Worm (Caenorhabditis elegans): Measurements from ENCODE around the gene sra-7.
A peak's percentile ranks its signal among the peaks of the same experiment; 100 is the strongest.

Gene sra-7

DNA sequence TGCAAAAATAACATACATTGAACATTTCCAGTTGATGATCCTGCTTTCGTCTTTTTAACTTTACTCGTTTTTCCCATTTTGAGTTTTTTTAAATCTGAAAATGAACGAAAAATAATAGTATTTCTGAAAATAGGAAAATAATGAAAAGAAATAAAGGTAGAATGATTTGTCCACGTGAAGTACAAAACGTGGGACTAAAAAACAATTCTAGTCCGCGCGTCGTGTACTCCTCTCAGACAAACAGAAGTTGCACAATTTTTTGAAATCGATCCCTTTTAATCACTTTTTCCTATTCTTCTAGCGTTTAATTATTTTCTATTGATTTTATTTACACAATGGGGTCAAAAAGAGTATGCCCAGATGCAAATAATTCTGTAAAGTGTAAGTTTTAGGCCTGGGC, 46.6 kb downstream of the sra-7 start, which contains the start of the genes E02H1.1 and tag-124 (continued):
- TF ChIP-seq ceh-30 (tag; optimal IDR thresholded peaks at IDR 0.05), result no peak
- TF ChIP-seq ceh-34 (tag; optimal IDR thresholded peaks at IDR 0.05), result peak; percentile 18
- peak; percentile 58 for TF ChIP-seq rnt-1 (tag; optimal IDR thresholded peaks at IDR 0.05)
- peak; percentile 27 for TF ChIP-seq fax-1 (tag; optimal IDR thresholded peaks at IDR 0.05)
- TF ChIP-seq Y22D7AL.16 (tag; optimal IDR thresholded peaks at IDR 0.05), result no peak
- peak; percentile 78 for TF ChIP-seq zip-5 (tag; optimal IDR thresholded peaks at IDR 0.05)

DNA sequence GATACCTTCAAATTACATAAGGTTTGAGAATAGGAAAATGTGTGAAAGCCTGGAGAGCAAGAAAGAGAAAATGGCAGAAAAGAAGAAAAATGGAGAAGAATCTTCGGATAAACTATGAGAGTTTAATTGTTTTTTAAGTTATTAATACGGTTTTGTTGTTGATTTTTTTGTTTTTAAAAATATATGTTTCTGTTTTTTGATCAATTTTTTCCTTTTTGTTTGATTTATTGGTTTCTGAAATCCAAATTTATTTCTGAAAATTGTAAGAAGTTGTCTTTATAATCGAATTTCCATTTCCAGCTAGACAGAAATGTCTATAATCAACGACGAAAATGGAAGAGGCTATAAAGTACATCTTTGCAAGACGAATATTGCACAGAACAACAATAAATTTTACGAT, 48.3 kb downstream of the sra-7 start, which contains the start of gene parp-2:
Gene parp-2 (plus strand): TSS at position 301 of the 400 bp plus-strand sequence.
- no peak for TF ChIP-seq tbx-2 (tag; optimal IDR thresholded peaks at IDR 0.05)
- TF ChIP-seq gmeb-2 (tag; optimal IDR thresholded peaks at IDR 0.05), result no peak
- TF ChIP-seq lin-11 (tag; optimal IDR thresholded peaks at IDR 0.05), result no peak
- TF ChIP-seq T23F11.4 (GFP tag; optimal IDR thresholded peaks at IDR 0.05), result no peak
- no peak for TF ChIP-seq F13H6.1 (tag; optimal IDR thresholded peaks at IDR 0.05)
- TF ChIP-seq zip-5 (tag; optimal IDR thresholded peaks at IDR 0.05), result no peak
- TF ChIP-seq sox-4 (tag; optimal IDR thresholded peaks at IDR 0.05), result no peak
- no peak for TF ChIP-seq fax-1 (tag; optimal IDR thresholded peaks at IDR 0.05)
- no peak for TF ChIP-seq ceh-6 (GFP tag; optimal IDR thresholded peaks at IDR 0.05)
- no peak for TF ChIP-seq ceh-48 (tag; optimal IDR thresholded peaks at IDR 0.05)
- TF ChIP-seq nfya-1 (tag; optimal IDR thresholded peaks at IDR 0.05), result no peak
- no peak for TF ChIP-seq pqm-1 (tag; optimal IDR thresholded peaks at IDR 0.05)
- TF ChIP-seq nhr-11 (tag; optimal IDR thresholded peaks at IDR 0.05), result no peak
- no peak for TF ChIP-seq sdc-2 (tag; optimal IDR thresholded peaks at IDR 0.05)
- no peak for TF ChIP-seq ceh-45 (GFP tag; IDR thresholded peaks at IDR 0.05)
- TF ChIP-seq pha-2 (tag; optimal IDR thresholded peaks at IDR 0.05), result no peak
- no peak for TF ChIP-seq hlh-8 (tag; optimal IDR thresholded peaks at IDR 0.05)
- no peak for TF ChIP-seq ref-2 (tag; optimal IDR thresholded peaks at IDR 0.05)
- no peak for TF ChIP-seq unc-3 (GFP tag; conservative IDR thresholded peaks at IDR 0.05)
- no peak for TF ChIP-seq unc-3 (tag; optimal IDR thresholded peaks at IDR 0.05)

DNA sequence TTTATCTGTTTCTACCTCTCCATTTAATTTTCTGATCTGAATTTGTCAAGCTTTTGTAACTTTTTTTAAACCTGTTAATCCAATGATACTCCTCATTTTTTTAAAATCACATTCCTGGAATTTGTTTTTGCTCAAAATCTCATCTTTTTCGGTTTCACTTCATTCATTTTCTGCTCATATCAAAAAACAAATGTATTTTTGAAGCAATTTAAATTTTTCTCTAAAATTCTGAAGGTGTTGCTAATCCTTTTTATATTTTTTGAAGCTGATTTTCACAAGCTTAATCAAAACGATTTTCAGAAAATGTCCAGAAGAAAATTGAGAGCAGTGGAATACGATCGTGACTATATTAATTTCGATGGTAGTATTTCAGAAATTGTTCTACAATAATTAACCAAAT, 50.4 kb downstream of the sra-7 start, which contains the start of gene E02H1.5:
Gene E02H1.5 (plus strand): TSS at position 301 of the 400 bp plus-strand sequence.
- TF ChIP-seq rnt-1 (tag; optimal IDR thresholded peaks at IDR 0.05) (no peak), ceh-31 (tag; optimal IDR thresholded peaks at IDR 0.05) (no peak), tbx-7 (tag; optimal IDR thresholded peaks at IDR 0.05) (no peak), tbx-2 (tag; optimal IDR thresholded peaks at IDR 0.05) (no peak), sox-4 (tag; optimal IDR thresholded peaks at IDR 0.05) (no peak), pag-3 (tag; optimal IDR thresholded peaks at IDR 0.05; ENCODE audit: borderline replicate concordance) (no peak), ceh-14 (tag; optimal IDR thresholded peaks at IDR 0.05) (no peak), fkh-10 (GFP tag; optimal IDR thresholded peaks at IDR 0.05) (no peak), pat-9 (tag; optimal IDR thresholded peaks at IDR 0.05) (no peak), sdc-2 (tag; optimal IDR thresholded peaks at IDR 0.05) (no peak), syd-9 (tag; optimal IDR thresholded peaks at IDR 0.05) (no peak), odd-2 (tag; optimal IDR thresholded peaks at IDR 0.05) (no peak), pqm-1 (tag; optimal IDR thresholded peaks at IDR 0.05) (no peak), K09A11.1 (tag; optimal IDR thresholded peaks at IDR 0.05; ENCODE audit: insufficient read depth) (no peak), ceh-45 (GFP tag; IDR thresholded peaks at IDR 0.05) (no peak)
